Fruit fly (Drosophila melanogaster): ENCODE measurements around the gene scpr-B.

DNA sequence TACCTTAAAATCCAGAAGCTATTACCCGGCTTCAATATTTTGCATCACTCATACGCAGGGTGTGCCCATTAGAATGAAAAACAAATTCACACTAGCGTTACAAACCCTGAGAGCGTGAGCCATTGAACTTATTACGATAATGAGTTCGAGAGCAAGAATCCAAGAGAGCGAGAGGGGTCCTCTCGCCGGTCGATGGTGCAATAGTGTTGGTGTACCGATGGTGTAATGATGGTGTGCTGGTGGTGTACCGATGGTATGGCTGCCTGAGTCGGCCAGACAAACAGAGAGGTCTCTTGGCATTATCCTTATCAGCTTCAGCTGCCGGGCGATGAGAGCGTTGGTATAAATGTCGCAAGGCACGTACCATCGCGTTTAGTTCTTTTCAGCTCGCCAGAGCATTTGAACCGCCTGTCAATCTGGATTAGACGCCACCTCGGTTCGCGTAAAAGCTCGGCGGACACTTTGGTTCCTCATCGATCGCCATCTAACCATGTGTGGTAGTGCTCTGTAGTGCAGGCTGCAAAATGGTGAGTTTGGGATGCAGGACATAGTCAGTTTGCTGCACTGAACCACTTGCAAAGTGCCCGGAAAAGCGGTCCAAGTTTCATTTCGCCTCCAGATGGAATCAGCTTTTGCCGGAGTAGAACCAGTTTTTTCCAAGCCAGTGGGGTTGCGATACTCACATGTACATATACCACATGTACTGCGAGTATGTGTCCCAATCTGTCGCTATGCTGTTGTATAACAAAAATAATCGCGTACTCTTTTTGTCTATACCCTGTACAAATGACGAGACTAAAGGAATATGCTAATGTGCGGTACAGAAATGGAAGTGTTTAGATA, 40.5 kb downstream of the scpr-B start:
- no peak for TF ChIP-seq CG6276 (GFP tag; optimal IDR thresholded peaks at IDR 0.05)
- no peak for TF ChIP-seq eg (GFP tag; IDR thresholded peaks at IDR 0.05)
- TF ChIP-seq CG8119 (GFP tag; IDR thresholded peaks at IDR 0.05) = no peak; the same call in 2 of the 3 replicates
- no peak for TF ChIP-seq fkh (GFP tag; optimal IDR thresholded peaks at IDR 0.05)
- TF ChIP-seq CG8632 (GFP tag; optimal IDR thresholded peaks at IDR 0.05) = no peak
- TF ChIP-seq CG31627 (GFP tag; optimal IDR thresholded peaks at IDR 0.05) = no peak

All from whole organism, prepupa.